Worm (Caenorhabditis elegans): ENCODE results near the gene Y26E6A.2.

Gene Y26E6A.2

DNA sequence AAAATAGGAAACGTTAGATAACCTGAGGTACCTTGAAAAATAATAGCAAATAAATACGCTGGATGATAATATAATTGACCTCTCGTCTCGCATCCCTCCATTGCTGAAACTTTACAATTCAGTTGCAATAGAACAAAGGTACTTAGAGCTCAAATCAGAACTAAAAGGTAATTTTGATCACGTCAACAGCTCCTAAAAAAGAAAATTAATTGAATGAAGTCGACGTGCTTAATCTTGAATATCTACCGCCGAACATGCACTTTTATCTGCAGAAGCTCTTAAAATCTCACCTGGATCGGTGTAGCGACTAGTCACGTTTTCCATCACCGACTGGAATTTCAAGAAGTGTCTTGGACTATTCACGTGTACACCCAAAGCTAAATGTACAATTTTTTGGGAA is 10.9 kb downstream of the Y26E6A.2 start, which contains the start of gene sra-39:
TSS of gene sra-39 (minus strand) at position 101 of the 400 bp plus-strand sequence.
- TF ChIP-seq athp-1 (tag; optimal IDR thresholded peaks at IDR 0.05): no peak

DNA sequence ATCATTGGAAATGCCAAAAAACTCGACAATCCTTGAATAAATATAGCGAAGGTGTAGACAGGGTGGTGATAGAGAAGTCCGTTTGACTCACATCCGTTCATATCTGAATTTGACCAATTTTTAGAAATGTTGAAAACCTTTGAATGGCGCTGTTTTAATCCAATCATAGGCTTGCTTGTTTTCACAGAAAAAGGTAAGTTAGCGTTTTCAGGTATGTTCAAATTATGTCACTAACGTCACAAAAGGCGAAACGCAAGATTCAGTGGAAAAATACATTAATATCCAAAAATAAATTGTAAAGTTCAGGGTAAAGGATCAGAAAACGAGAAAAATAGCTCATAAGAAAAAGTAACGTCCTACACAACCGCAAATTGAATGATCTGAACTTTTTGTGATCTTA is 14.1 kb downstream of the Y26E6A.2 start, which contains the start of gene sra-38:
TSS of gene sra-38 (minus strand) at position 101 of the 400 bp plus-strand sequence.
- TF ChIP-seq snpc-3.4 (tag; optimal IDR thresholded peaks at IDR 0.05) (no peak), D2030.7 (GFP tag; IDR thresholded peaks at IDR 0.05) (no peak), chd-7 (tag; optimal IDR thresholded peaks at IDR 0.05) (no peak), hlh-26 (GFP tag; conservative IDR thresholded peaks at IDR 0.05) (no peak), dpff-1 (tag; optimal IDR thresholded peaks at IDR 0.05) (no peak), efl-1 (GFP tag; optimal IDR thresholded peaks at IDR 0.05) (no peak), cebp-1 (GFP tag; IDR thresholded peaks at IDR 0.05) (no peak), cebp-1 (tag; optimal IDR thresholded peaks at IDR 0.05) (no peak), ceh-27 (GFP tag; optimal IDR thresholded peaks at IDR 0.05) (no peak), hmg-1.2 (GFP tag; IDR thresholded peaks at IDR 0.05) (no peak), F37B4.10 (GFP tag; IDR thresholded peaks at IDR 0.05) (no peak), unc-62 (GFP tag; optimal IDR thresholded peaks at IDR 0.05) (no peak), nfya-2 (GFP tag; IDR thresholded peaks at IDR 0.05) (no peak), cebp-2 (GFP tag; IDR thresholded peaks at IDR 0.05) (no peak), F57A8.1 (GFP tag; optimal IDR thresholded peaks at IDR 0.05) (no peak)

DNA sequence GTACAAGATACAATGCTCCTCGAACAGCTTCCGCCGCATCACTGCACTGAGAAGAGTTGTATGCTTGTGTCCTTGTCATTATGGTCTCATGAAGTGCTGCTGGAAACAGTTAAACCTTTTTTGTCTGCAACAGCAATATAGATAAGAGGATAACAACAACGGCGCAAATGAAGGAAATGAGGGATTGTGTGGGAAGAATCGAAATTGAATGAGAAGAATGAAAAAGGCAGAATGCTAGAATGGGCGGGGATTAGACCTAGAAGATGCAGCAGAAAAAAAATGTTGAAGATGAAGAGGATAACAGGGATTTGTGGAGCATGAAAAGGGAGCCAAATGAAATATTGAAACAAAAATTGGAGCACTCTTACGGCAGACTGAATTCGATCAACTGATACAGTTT is 20.9 kb downstream of the Y26E6A.2 start, which contains the start of gene sra-37:
TSS of gene sra-37 (minus strand) at position 101 of the 400 bp plus-strand sequence.
- TF ChIP-seq mxl-1 (tag; optimal IDR thresholded peaks at IDR 0.05): no peak
- TF ChIP-seq xnd-1 (tag; optimal IDR thresholded peaks at IDR 0.05): no peak
- no peak for TF ChIP-seq akir-1 (GFP tag; optimal IDR thresholded peaks at IDR 0.05)
- TF ChIP-seq lin-35 (GFP tag; optimal IDR thresholded peaks at IDR 0.05): no peak
- no peak for TF ChIP-seq attf-6 (GFP tag; IDR thresholded peaks at IDR 0.05)
- no peak for TF ChIP-seq hrde-1 (tag; optimal IDR thresholded peaks at IDR 0.05; ENCODE audit: borderline replicate concordance)
- TF ChIP-seq lsl-1 (GFP tag; optimal IDR thresholded peaks at IDR 0.05): no peak
- no peak for TF ChIP-seq C17E4.6 (GFP tag; IDR thresholded peaks at IDR 0.05)
- TF ChIP-seq him-1 (tag; optimal IDR thresholded peaks at IDR 0.05): no peak
- no peak for TF ChIP-seq tbp1 (GFP tag; optimal IDR thresholded peaks at IDR 0.05)
- TF ChIP-seq B0019.2 (GFP tag; conservative IDR thresholded peaks at IDR 0.05): no peak
- no peak for TF ChIP-seq zim-3 (tag; optimal IDR thresholded peaks at IDR 0.05)
- TF ChIP-seq sdz-38 (tag; optimal IDR thresholded peaks at IDR 0.05): no peak
- no peak for TF ChIP-seq hmg-20 (GFP tag; IDR thresholded peaks at IDR 0.05)
- no peak for TF ChIP-seq nhr-80 (tag; optimal IDR thresholded peaks at IDR 0.05)
- no peak for TF ChIP-seq ztf-18 (tag; optimal IDR thresholded peaks at IDR 0.05)

DNA sequence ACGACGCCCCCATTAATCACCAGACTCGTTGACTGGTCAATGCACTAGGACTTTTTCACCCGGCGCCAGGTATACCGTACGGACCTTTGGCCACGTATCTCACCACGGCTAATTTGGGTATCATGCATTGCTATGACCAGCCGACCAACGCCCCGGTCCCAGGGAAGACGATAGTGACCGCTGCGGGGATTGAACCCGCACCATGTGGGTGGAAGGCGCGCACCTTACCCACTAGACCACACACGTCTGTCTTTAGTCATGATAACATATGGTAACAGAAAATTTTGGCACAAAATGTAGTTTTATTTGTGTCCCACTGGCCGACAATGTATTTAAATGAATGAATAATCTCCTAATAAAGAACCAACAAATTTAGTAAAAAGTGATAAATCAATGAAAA is 28.0 kb downstream of the Y26E6A.2 start:
- TF ChIP-seq hlh-26 (GFP tag; conservative IDR thresholded peaks at IDR 0.05) (no peak), egl-44 (GFP tag; IDR thresholded peaks at IDR 0.05) (0 out of 2 replicates have a peak, but pooled peaks have one; percentile 23), madf-8 (GFP tag; conservative IDR thresholded peaks at IDR 0.05) (no peak), pha-4 (tag; optimal IDR thresholded peaks at IDR 0.05) (no peak), rec-8 (tag; optimal IDR thresholded peaks at IDR 0.05) (no peak), ztf-28 (GFP tag; IDR thresholded peaks at IDR 0.05) (0 out of 2 replicates have a peak, but pooled peaks have one; percentile 27), madf-6 (GFP tag; IDR thresholded peaks at IDR 0.05) (no peak), ama-1 (optimal IDR thresholded peaks at IDR 0.05) (no peak), ama-1 (GFP tag; optimal IDR thresholded peaks at IDR 0.05) (no peak), chd-7 (tag; optimal IDR thresholded peaks at IDR 0.05) (no peak), attf-3 (GFP tag; conservative IDR thresholded peaks at IDR 0.05) (no peak), lin-40 (tag; optimal IDR thresholded peaks at IDR 0.05) (no peak), lin-26 (GFP tag; IDR thresholded peaks at IDR 0.05) (peak; percentile 53; the same call in 1 of the 2 replicates), lin-54 (GFP tag; optimal IDR thresholded peaks at IDR 0.05) (no peak), sptf-2 (GFP tag; optimal IDR thresholded peaks at IDR 0.05) (peak; percentile 12), snpc-3.4 (tag; optimal IDR thresholded peaks at IDR 0.05) (no peak), dpl-1 (GFP tag; optimal IDR thresholded peaks at IDR 0.05) (no peak), F39B2.1 (GFP tag; IDR thresholded peaks at IDR 0.05) (no peak)

Data from whole organism, young adult.